Fruit fly (Drosophila melanogaster) whole organism, embryonic: ENCODE results near the gene ida.

Experiments
- Awh ChIP-seq: fragments of 200-800 bp; sonication (Bioruptor generic); IDR thresholded peaks from 2 replicates; pipeline ENCODE4, ENCODE4 v1.3.6; 2022; ENCODE audit warnings: missing biosample characterization, missing genetic modification characterization
- B-H2 ChIP-seq: fragments of 200-800 bp; sonication (Bioruptor generic); optimal IDR thresholded peaks from 2 replicates; lab custom pipeline; 2018; ENCODE audit warnings: missing biosample characterization, mild to moderate bottlenecking, missing genetic modification characterization
- Blimp-1 ChIP-seq: fragments of 200-800 bp; sonication (Bioruptor generic); optimal IDR thresholded peaks from 3 replicates; lab custom pipeline; 2018; ENCODE audit warnings: missing biosample characterization, missing genetic modification characterization, mild to moderate bottlenecking, moderate library complexity, missing genetic modification reagents
- CG10462 ChIP-seq: fragments of 200-800 bp; sonication (Bioruptor generic); optimal IDR thresholded peaks from 2 replicates; lab custom pipeline; 2016; ENCODE audit warnings: missing biosample characterization, missing genetic modification characterization
- CG12769 ChIP-seq: fragments of 200-800 bp; sonication (Bioruptor generic); optimal IDR thresholded peaks from 2 replicates; lab custom pipeline; 2019; ENCODE audit warnings: missing biosample characterization, mild to moderate bottlenecking, missing genetic modification characterization, moderate library complexity
- CG13123 ChIP-seq: fragments of 200-800 bp; sonication (Bioruptor generic); optimal IDR thresholded peaks from 2 replicates; lab custom pipeline; 2016; ENCODE audit warnings: missing biosample characterization, missing genetic modification characterization
- CG15011 ChIP-seq: fragments of 200-800 bp; sonication (Bioruptor generic); optimal IDR thresholded peaks from 3 replicates; lab custom pipeline; 2018; ENCODE audit warnings: missing biosample characterization, mild to moderate bottlenecking, missing genetic modification characterization
- CG15269 ChIP-seq: fragments of 200-800 bp; sonication (Bioruptor generic); optimal IDR thresholded peaks from 2 replicates; lab custom pipeline; 2018; ENCODE audit warnings: missing biosample characterization, mild to moderate bottlenecking, missing genetic modification characterization, moderate library complexity
- CG2120 ChIP-seq: fragments of 200-800 bp; sonication (Bioruptor generic); optimal IDR thresholded peaks from 3 replicates; lab custom pipeline; 2016; ENCODE audit warnings: missing biosample characterization, missing genetic modification characterization
- CG2129 ChIP-seq: fragments of 200-800 bp; sonication (Bioruptor generic); IDR thresholded peaks from 2 replicates; pipeline ENCODE4 v1.3.6; 2022; ENCODE audit warnings: missing biosample characterization, missing genetic modification characterization; ENCODE audit not compliant: partially characterized antibody
- CG2875 ChIP-seq: fragments of 200-800 bp; sonication (Bioruptor generic); optimal IDR thresholded peaks from 2 replicates; lab custom pipeline; 2017; ENCODE audit warnings: missing biosample characterization, mild to moderate bottlenecking, missing genetic modification characterization, missing genetic modification reagents
- CG30020 ChIP-seq: fragments of 200-800 bp; optimal IDR thresholded peaks from 2 replicates; lab custom pipeline; 2019; ENCODE audit warnings: missing biosample characterization, mild to moderate bottlenecking, missing genetic modification characterization, moderate library complexity
- CG33213 ChIP-seq: fragments of 200-800 bp; sonication (Bioruptor generic); optimal IDR thresholded peaks from 3 replicates; lab custom pipeline; 2016; ENCODE audit warnings: missing biosample characterization, missing genetic modification characterization
- CG4617 ChIP-seq: fragments of 200-800 bp; sonication (Bioruptor generic); optimal IDR thresholded peaks from 3 replicates; lab custom pipeline; 2016; ENCODE audit warnings: missing biosample characterization, missing genetic modification characterization, borderline replicate concordance
- CG6254 ChIP-seq: fragments of 200-800 bp; sonication (Bioruptor generic); optimal IDR thresholded peaks from 3 replicates; lab custom pipeline; 2017; ENCODE audit warnings: mild to moderate bottlenecking, missing biosample characterization, missing genetic modification reagents, missing genetic modification characterization
- CG6272 ChIP-seq: fragments of 200-800 bp; sonication (Bioruptor generic); IDR thresholded peaks from 2 replicates; pipeline ENCODE4 v1.3.6; 2022; ENCODE audit warnings: missing biosample characterization, missing genetic modification characterization
- CG7357 ChIP-seq: fragments of 200-800 bp; sonication (Bioruptor generic); IDR thresholded peaks from 3 replicates; pipeline ENCODE4 v1.3.6; 2022; ENCODE audit warnings: missing biosample characterization, missing genetic modification characterization
- CG8290 ChIP-seq, 3 experiments: fragments of 200-800 bp; sonication (Bioruptor generic); optimal IDR thresholded peaks; 2 replicates each; lab custom pipeline; 2016 to 2019; ENCODE audit warnings: missing biosample characterization in 3 of 3, missing genetic modification characterization in 3 of 3, mild to moderate bottlenecking in 2 of 3, moderate library complexity in 1 of 3
- CG8359 ChIP-seq: fragments of 200-800 bp; sonication (Bioruptor generic); optimal IDR thresholded peaks from 2 replicates; lab custom pipeline; 2017; ENCODE audit warnings: missing biosample characterization, mild to moderate bottlenecking, missing genetic modification characterization, borderline replicate concordance
- CG9437 ChIP-seq: fragments of 200-800 bp; sonication (Bioruptor generic); optimal IDR thresholded peaks from 2 replicates; lab custom pipeline; 2018; ENCODE audit warnings: missing biosample characterization, mild to moderate bottlenecking, missing genetic modification characterization
- Dref ChIP-seq: fragments of 200-800 bp; sonication (Bioruptor generic); IDR thresholded peaks from 2 replicates; pipeline ENCODE4 v1.3.6; 2022; ENCODE audit warnings: missing biosample characterization, missing genetic modification characterization
- ERR ChIP-seq: fragments of 200-800 bp; sonication (Bioruptor generic); optimal IDR thresholded peaks from 2 replicates; lab custom pipeline; 2016; ENCODE audit warnings: missing biosample characterization, missing genetic modification characterization
- Fer2 ChIP-seq: fragments of 200-800 bp; sonication (Bioruptor generic); optimal IDR thresholded peaks from 2 replicates; lab custom pipeline; 2018; ENCODE audit warnings: missing biosample characterization, mild to moderate bottlenecking, missing genetic modification characterization, moderate library complexity
- Hr78 ChIP-seq, 2 experiments: fragments of 200-800 bp in 1 of 2; fragments of >200 bp in 1 of 2; sonication (Bioruptor generic) in 1 of 2; optimal IDR thresholded peaks; 2 replicates each; lab custom pipeline; 2017 to 2019; ENCODE audit warnings: missing biosample characterization in 2 of 2, missing genetic modification characterization in 2 of 2, mild to moderate bottlenecking in 1 of 2, moderate library complexity in 1 of 2
- Jarid2 ChIP-seq: fragments of 200-800 bp; sonication (Bioruptor generic); optimal IDR thresholded peaks from 3 replicates; lab custom pipeline; 2017; ENCODE audit warnings: mild to moderate bottlenecking, missing biosample characterization, missing genetic modification reagents, missing genetic modification characterization
- Kr ChIP-seq: fragments of 200-800 bp; sonication (Bioruptor generic); optimal IDR thresholded peaks from 2 replicates; lab custom pipeline; 2017; ENCODE audit warnings: missing biosample characterization, mild to moderate bottlenecking, missing genetic modification characterization
- Lim3 ChIP-seq: fragments of 200-800 bp; sonication (Bioruptor generic); IDR thresholded peaks from 2 replicates; pipeline ENCODE4 v1.3.6; 2022; ENCODE audit warnings: missing biosample characterization, missing genetic modification characterization
- Med ChIP-seq: fragments of 200-800 bp; sonication (Bioruptor generic); peaks from one replicate; lab custom pipeline; 2016; ENCODE audit warnings: missing biosample characterization, missing genetic modification characterization, mild to moderate bottlenecking, inconsistent platforms, moderate library complexity
- Oli ChIP-seq: fragments of 200-800 bp; sonication (Bioruptor generic); optimal IDR thresholded peaks from 2 replicates; lab custom pipeline; 2018; ENCODE audit warnings: missing biosample characterization, mild to moderate bottlenecking, missing genetic modification characterization, moderate library complexity
- Six4 ChIP-seq: fragments of 200-800 bp; sonication (Bioruptor generic); optimal IDR thresholded peaks from 2 replicates; lab custom pipeline; 2016; ENCODE audit warnings: missing biosample characterization, missing genetic modification characterization
- Sox100B ChIP-seq: fragments of 200-800 bp; sonication (Bioruptor generic); optimal IDR thresholded peaks from 3 replicates; lab custom pipeline; 2018; ENCODE audit warnings: missing biosample characterization, mild to moderate bottlenecking, missing genetic modification characterization
- Ssrp ChIP-seq: fragments of 200-800 bp; sonication (Bioruptor generic); optimal IDR thresholded peaks from 2 replicates; lab custom pipeline; 2018; ENCODE audit warnings: missing biosample characterization, mild to moderate bottlenecking, missing genetic modification characterization, moderate library complexity
- crc ChIP-seq: fragments of 200-800 bp; sonication (Bioruptor generic); optimal IDR thresholded peaks from 2 replicates; lab custom pipeline; 2016; ENCODE audit warnings: missing biosample characterization, missing genetic modification characterization
- dysf ChIP-seq: fragments of 200-800 bp; sonication (Bioruptor generic); IDR thresholded peaks from 3 replicates; pipeline ENCODE4 v1.3.6; 2022; ENCODE audit warnings: missing biosample characterization, missing genetic modification characterization
- ems ChIP-seq: fragments of 200-800 bp; sonication (Bioruptor generic); optimal IDR thresholded peaks from 3 replicates; lab custom pipeline; 2016; ENCODE audit warnings: missing biosample characterization, missing genetic modification characterization
- eve ChIP-seq, 2 experiments: fragments of >200 bp; optimal IDR thresholded peaks; 2 replicates each; lab custom pipeline; 2017; ENCODE audit warnings: missing biosample characterization in 2 of 2, missing genetic modification characterization in 2 of 2
- fru ChIP-seq: fragments of >200 bp; optimal IDR thresholded peaks from 2 replicates; lab custom pipeline; 2017
- kah ChIP-seq: fragments of 200-800 bp; sonication (Bioruptor generic); optimal IDR thresholded peaks from 2 replicates; lab custom pipeline; 2018; ENCODE audit warnings: missing biosample characterization, mild to moderate bottlenecking, missing genetic modification characterization
- lab ChIP-seq: fragments of 200-800 bp; sonication (Bioruptor generic); optimal IDR thresholded peaks from 3 replicates; lab custom pipeline; 2017; ENCODE audit warnings: missing biosample characterization, missing genetic modification characterization, mild to moderate bottlenecking, moderate library complexity, missing genetic modification reagents
- pan ChIP-seq, 4 experiments: fragments of >200 bp in 3 of 4; fragments of 200-800 bp in 1 of 4; sonication (Bioruptor generic) in 1 of 4; optimal IDR thresholded peaks in 3 of 4; IDR thresholded peaks in 1 of 4; 2 replicates each; pipeline versions ENCODE4 v1.3.6 to Lab custom; 2017 to 2022; ENCODE audit warnings: missing biosample characterization in 2 of 4, missing genetic modification characterization in 2 of 4, mixed read lengths in 1 of 4
- peb ChIP-seq: fragments of 200-800 bp; sonication (Bioruptor generic); IDR thresholded peaks from 2 replicates; pipeline ENCODE4 v1.3.6; 2022; ENCODE audit warnings: missing biosample characterization, missing genetic modification characterization
- pho ChIP-seq: fragments of 200-800 bp; sonication (Bioruptor generic); optimal IDR thresholded peaks from 2 replicates; lab custom pipeline; 2016; ENCODE audit warnings: missing biosample characterization, missing genetic modification characterization
- psq ChIP-seq: fragments of 200-800 bp; sonication (Bioruptor generic); optimal IDR thresholded peaks from 2 replicates; lab custom pipeline; 2017; ENCODE audit warnings: missing biosample characterization, missing genetic modification characterization
- ranshi ChIP-seq: fragments of 200-800 bp; sonication (Bioruptor generic); IDR thresholded peaks from 2 replicates; pipeline ENCODE4 v1.3.6; 2022; ENCODE audit warnings: missing biosample characterization, missing genetic modification characterization
- salm ChIP-seq: fragments of 200-800 bp; sonication (Bioruptor generic); optimal IDR thresholded peaks from 2 replicates; lab custom pipeline; 2018; ENCODE audit warnings: missing biosample characterization, mild to moderate bottlenecking, missing genetic modification characterization
- schlank ChIP-seq: fragments of 200-800 bp; sonication (Bioruptor generic); optimal IDR thresholded peaks from 2 replicates; lab custom pipeline; 2018; ENCODE audit warnings: missing biosample characterization, mild to moderate bottlenecking, missing genetic modification characterization
- scrt ChIP-seq: fragments of 200-800 bp; sonication (Bioruptor generic); optimal IDR thresholded peaks from 2 replicates; lab custom pipeline; 2018; ENCODE audit warnings: missing biosample characterization, mild to moderate bottlenecking, missing genetic modification characterization, moderate library complexity
- sim ChIP-seq: fragments of 200-800 bp; sonication (Bioruptor generic); IDR thresholded peaks from 2 replicates; pipeline ENCODE4 v1.3.6; 2022; ENCODE audit warnings: missing biosample characterization, missing genetic modification characterization
- unc-4 ChIP-seq: fragments of 200-800 bp; sonication (Bioruptor generic); IDR thresholded peaks from 2 replicates; pipeline ENCODE4 v1.3.6; 2022; ENCODE audit warnings: missing biosample characterization, missing genetic modification characterization; ENCODE audit not compliant: partially characterized antibody
- wdn ChIP-seq: fragments of 200-800 bp; sonication (Bioruptor generic); IDR thresholded peaks from 2 replicates; pipeline ENCODE4 v1.3.6; 2022; ENCODE audit warnings: missing biosample characterization, missing genetic modification characterization

The ida gene

dm6 chr3L:3868014-3868413 lies 37.1 kb upstream of the ida start (continued):
- TF ChIP-seq unc-4 (GFP tag; lab: Robert Waterston, UW) (no peak), CG15269 (tag; lab: Kevin White, UChicago) (no peak), CG12769 (tag; lab: Kevin White, UChicago) (no peak), schlank (tag; lab: Kevin White, UChicago) (no peak), salm (tag; lab: Kevin White, UChicago) (no peak), crc (GFP tag; lab: Kevin White, UChicago) (no peak), CG8290 (GFP tag; optimal IDR thresholded peaks at IDR 0.05; lab: Kevin White, UChicago) (no peak), CG8290 (tag; optimal IDR thresholded peaks at IDR 0.05; lab: Kevin White, UChicago) (no peak), Kr (GFP tag; lab: Kevin White, UChicago) (no peak), CG15011 (no peak), pan (optimal IDR thresholded peaks at IDR 0.05; lab: Kevin White, UChicago) (no peak), pan (GFP tag; optimal IDR thresholded peaks at IDR 0.05 in 1 of 2, IDR thresholded peaks at IDR 0.05 in 1 of 2) (no peak), Hr78 (GFP tag; optimal IDR thresholded peaks at IDR 0.05; lab: Kevin White, UChicago) (no peak), Sox100B (GFP tag; lab: Kevin White, UChicago) (no peak), dysf (GFP tag; lab: Robert Waterston, UW) (no peak), CG9437 (no peak), Dref (no peak), CG33213 (GFP tag; lab: Kevin White, UChicago) (no peak), Jarid2 (GFP tag; lab: Kevin White, UChicago) (no peak), CG2875 (GFP tag; lab: Kevin White, UChicago) (no peak), CG7357 (no peak), Oli (tag; lab: Kevin White, UChicago) (peak; percentile 15), kah (GFP tag; lab: Kevin White, UChicago) (no peak), Fer2 (no peak), Blimp-1 (peak; percentile 25), CG2129 (GFP tag; lab: Robert Waterston, UW) (no peak), wdn (no peak), Med (GFP tag; lab: Kevin White, UChicago) (peak; percentile 63), Lim3 (GFP tag; lab: Robert Waterston, UW) (no peak), B-H2 (GFP tag; lab: Kevin White, UChicago) (no peak), Ssrp (tag; lab: Kevin White, UChicago) (peak; percentile 37), CG4617 (GFP tag; lab: Kevin White, UChicago) (no peak), Six4 (GFP tag; lab: Kevin White, UChicago) (peak; percentile 2), sim (GFP tag; lab: Robert Waterston, UW) (0 out of 2 replicates have a peak, but pooled peaks have one; percentile 28), lab (GFP tag; lab: Kevin White, UChicago) (no peak), CG10462 (GFP tag; lab: Kevin White, UChicago) (peak; percentile 16), pho (GFP tag; lab: Kevin White, UChicago) (no peak), CG30020 (tag; lab: Kevin White, UChicago) (no peak), eve (GFP tag; optimal IDR thresholded peaks at IDR 0.05; lab: Kevin White, UChicago) (no peak), Awh (GFP tag; lab: Robert Waterston, UW) (0 out of 2 replicates have a peak, but pooled peaks have one; percentile 40), peb (GFP tag; lab: Robert Waterston, UW) (no peak), fru (no peak), ERR (GFP tag; lab: Kevin White, UChicago) (no peak), ranshi (GFP tag; lab: Robert Waterston, UW) (no peak), CG6254 (no peak), CG6272 (GFP tag; lab: Robert Waterston, UW) (no peak), ems (GFP tag; lab: Kevin White, UChicago) (no peak), scrt (GFP tag; lab: Kevin White, UChicago) (no peak), CG8359 (GFP tag; lab: Kevin White, UChicago) (no peak), CG2120 (GFP tag; lab: Kevin White, UChicago) (no peak), psq (GFP tag; lab: Kevin White, UChicago) (no peak), CG13123 (GFP tag; lab: Kevin White, UChicago) (no peak)
